Worm (Caenorhabditis elegans) whole organism, L2 larva: Measurements from ENCODE around the gene F52F10.2.

ENCODE experiments used
- F13H6.1 ChIP-seq: sonication (generic microtip); optimal IDR thresholded peaks from 2 replicates; lab custom pipeline; 2016; ENCODE audit warnings: missing genetic modification characterization, missing compliant biosample characterization
- R02D3.7 ChIP-seq: fragments of 150-350 bp; optimal IDR thresholded peaks from 2 replicates; lab custom pipeline; 2014; ENCODE audit warnings: missing biosample characterization, missing genetic modification characterization
- Y55F3AM.14 ChIP-seq: fragments of 200-800 bp; sonication (Bioruptor generic); optimal IDR thresholded peaks from 2 replicates; lab custom pipeline; 2018; ENCODE audit warnings: mild to moderate bottlenecking, missing genetic modification characterization, missing compliant biosample characterization
- alr-1 ChIP-seq: fragments of 150-350 bp; optimal IDR thresholded peaks from 2 replicates; lab custom pipeline; 2014; ENCODE audit warnings: missing biosample characterization, missing genetic modification characterization
- aly-2 ChIP-seq: fragments of 150-350 bp; optimal IDR thresholded peaks from 2 replicates; lab custom pipeline; 2014; ENCODE audit warnings: missing biosample characterization, missing genetic modification characterization
- ama-1 ChIP-seq: fragments of 150-350 bp; optimal IDR thresholded peaks from 2 replicates; lab custom pipeline; 2018; ENCODE audit warnings: inconsistent platforms
- blmp-1 ChIP-seq: sonication (generic microtip); optimal IDR thresholded peaks from 2 replicates; lab custom pipeline; 2017; ENCODE audit warnings: missing genetic modification characterization, mild to moderate bottlenecking, missing compliant biosample characterization, antibody characterized with exemption, moderate library complexity; ENCODE audit not compliant: insufficient read depth
- crh-2 ChIP-seq: sonication (generic microtip); optimal IDR thresholded peaks from 2 replicates; lab custom pipeline; 2017; ENCODE audit warnings: missing biosample characterization, missing genetic modification characterization
- dmd-4 ChIP-seq: sonication (generic microtip); optimal IDR thresholded peaks from 2 replicates; lab custom pipeline; 2017; ENCODE audit warnings: missing biosample characterization, missing genetic modification characterization
- egl-27 ChIP-seq: sonication (generic microtip); optimal IDR thresholded peaks from 3 replicates; lab custom pipeline; 2017; ENCODE audit warnings: missing biosample characterization, missing genetic modification reagents, missing genetic modification characterization
- elt-3 ChIP-seq: sonication (generic microtip); optimal IDR thresholded peaks from 2 replicates; lab custom pipeline; 2017; ENCODE audit warnings: missing biosample characterization, missing genetic modification characterization
- fos-1 ChIP-seq: fragments of 150-350 bp; optimal IDR thresholded peaks from 2 replicates; lab custom pipeline; 2014; ENCODE audit warnings: missing biosample characterization, missing genetic modification characterization
- lin-11 ChIP-seq: fragments of 150-350 bp; sonication (generic microtip); optimal IDR thresholded peaks from 2 replicates; lab custom pipeline; 2014; ENCODE audit warnings: missing biosample characterization, missing genetic modification characterization, inconsistent platforms, mixed read lengths
- lin-13 ChIP-seq: fragments of 150-350 bp; optimal IDR thresholded peaks from 2 replicates; lab custom pipeline; 2014; ENCODE audit warnings: missing biosample characterization, missing genetic modification reagents, missing genetic modification characterization
- lin-39 ChIP-seq: fragments of 150-350 bp; optimal IDR thresholded peaks from 2 replicates; lab custom pipeline; 2014; ENCODE audit warnings: missing biosample characterization, missing genetic modification reagents, missing genetic modification characterization
- mab-5 ChIP-seq: fragments of 150-350 bp; optimal IDR thresholded peaks from 2 replicates; lab custom pipeline; 2014; ENCODE audit warnings: missing biosample characterization, missing genetic modification characterization
- mbf-1 ChIP-seq: sonication (generic microtip); optimal IDR thresholded peaks from 2 replicates; lab custom pipeline; 2017; ENCODE audit warnings: missing biosample characterization, missing genetic modification characterization
- mdl-1 ChIP-seq, 2 experiments: fragments of 150-350 bp in 1 of 2; sonication (generic microtip) in 1 of 2; optimal IDR thresholded peaks; 2 replicates each; lab custom pipeline; 2017; ENCODE audit warnings: missing biosample characterization in 2 of 2, missing genetic modification characterization in 2 of 2
- nhr-10 ChIP-seq: sonication (generic microtip); optimal IDR thresholded peaks from 2 replicates; lab custom pipeline; 2017; ENCODE audit warnings: missing biosample characterization, missing genetic modification characterization
- nhr-11 ChIP-seq: fragments of 150-350 bp; optimal IDR thresholded peaks from 2 replicates; lab custom pipeline; 2014; ENCODE audit warnings: missing biosample characterization, missing genetic modification characterization
- nhr-12 ChIP-seq: fragments of 150-350 bp; optimal IDR thresholded peaks from 2 replicates; lab custom pipeline; 2014; ENCODE audit warnings: missing biosample characterization, missing genetic modification characterization
- nhr-129 ChIP-seq: fragments of 150-350 bp; optimal IDR thresholded peaks from 2 replicates; lab custom pipeline; 2014; ENCODE audit warnings: missing biosample characterization, missing genetic modification characterization
- nhr-21 ChIP-seq: fragments of 150-350 bp; optimal IDR thresholded peaks from 2 replicates; lab custom pipeline; 2014; ENCODE audit warnings: missing biosample characterization, missing genetic modification characterization
- nhr-23 ChIP-seq: fragments of 150-350 bp; optimal IDR thresholded peaks from 2 replicates; lab custom pipeline; 2014; ENCODE audit warnings: missing biosample characterization, missing genetic modification reagents, missing genetic modification characterization
- nhr-237 ChIP-seq: fragments of 150-350 bp; optimal IDR thresholded peaks from 2 replicates; lab custom pipeline; 2014; ENCODE audit warnings: missing biosample characterization, missing genetic modification characterization
- nhr-25 ChIP-seq: fragments of 150-350 bp; sonication (generic microtip); optimal IDR thresholded peaks from 3 replicates; lab custom pipeline; 2014; ENCODE audit warnings: missing biosample characterization, missing genetic modification characterization
- nhr-6 ChIP-seq: fragments of 150-350 bp; optimal IDR thresholded peaks from 2 replicates; lab custom pipeline; 2014; ENCODE audit warnings: missing biosample characterization, missing genetic modification characterization
- nhr-77 ChIP-seq: fragments of 150-350 bp; optimal IDR thresholded peaks from 2 replicates; lab custom pipeline; 2014; ENCODE audit warnings: missing biosample characterization, missing genetic modification characterization
- peb-1 ChIP-seq: fragments of 150-350 bp; optimal IDR thresholded peaks from 2 replicates; lab custom pipeline; 2014; ENCODE audit warnings: missing biosample characterization, missing genetic modification characterization
- sem-4 ChIP-seq: fragments of 150-350 bp; optimal IDR thresholded peaks from 2 replicates; lab custom pipeline; 2014; ENCODE audit warnings: missing biosample characterization, missing genetic modification reagents, missing genetic modification characterization
- sma-3 ChIP-seq: sonication (generic microtip); optimal IDR thresholded peaks from 2 replicates; lab custom pipeline; 2016; ENCODE audit warnings: missing genetic modification reagents, missing genetic modification characterization, missing compliant biosample characterization
- snpc-4 ChIP-seq: fragments of 150-350 bp; optimal IDR thresholded peaks from 2 replicates; lab custom pipeline; 2014; ENCODE audit warnings: missing biosample characterization, missing genetic modification characterization
- unc-39 ChIP-seq: fragments of 150-350 bp; optimal IDR thresholded peaks from 2 replicates; lab custom pipeline; 2014; ENCODE audit warnings: missing biosample characterization, missing genetic modification characterization
- unc-55 ChIP-seq: fragments of 150-350 bp; sonication (generic microtip); optimal IDR thresholded peaks from 3 replicates; lab custom pipeline; 2014; ENCODE audit warnings: missing biosample characterization, missing genetic modification reagents, missing genetic modification characterization
- unc-62 ChIP-seq: fragments of 150-350 bp; optimal IDR thresholded peaks from 2 replicates; lab custom pipeline; 2014; ENCODE audit warnings: missing biosample characterization, missing genetic modification reagents, missing genetic modification characterization
- zag-1 ChIP-seq: fragments of 150-350 bp; optimal IDR thresholded peaks from 2 replicates; lab custom pipeline; 2014; ENCODE audit warnings: missing biosample characterization, missing genetic modification characterization
- ztf-1 ChIP-seq: fragments of 200-800 bp; sonication (Bioruptor generic); conservative IDR thresholded peaks from 2 replicates; pipeline ENCODE4 v1.3.6; 2022; ENCODE audit warnings: missing genetic modification characterization, missing compliant biosample characterization
- ztf-11 ChIP-seq: sonication (generic microtip); optimal IDR thresholded peaks from 2 replicates; lab custom pipeline; 2017; ENCODE audit warnings: missing biosample characterization, missing genetic modification characterization
- ztf-4 ChIP-seq: fragments of 150-350 bp; optimal IDR thresholded peaks from 2 replicates; lab custom pipeline; 2014; ENCODE audit warnings: missing biosample characterization, missing genetic modification characterization

Gene F52F10.2

ce11 chrV:1536979-1537378 is 11.0 kb upstream of the F52F10.2 start, which contains the start of gene K02H11.9:
K02H11.9 (minus strand) TSS chrV:1537079.
- TF ChIP-seq ztf-4: no peak

- no peak for TF ChIP-seq Y55F3AM.14
- TF ChIP-seq ama-1: no peak
- no peak for TF ChIP-seq lin-39 (tag; lab: Kevin White, UChicago)
- TF ChIP-seq nhr-12 (tag; lab: Kevin White, UChicago): no peak
- no peak for TF ChIP-seq egl-27 (tag; lab: Kevin White, UChicago)
- no peak for TF ChIP-seq unc-55
- no peak for TF ChIP-seq fos-1 (tag; lab: Kevin White, UChicago)
- TF ChIP-seq R02D3.7 (tag; lab: Kevin White, UChicago): no peak
- TF ChIP-seq peb-1: no peak
- no peak for TF ChIP-seq mdl-1 (tag; optimal IDR thresholded peaks at IDR 0.05; lab: Kevin White, UChicago)
- no peak for TF ChIP-seq zag-1 (tag; lab: Kevin White, UChicago)
- no peak for TF ChIP-seq alr-1 (tag; lab: Kevin White, UChicago)
- no peak for TF ChIP-seq aly-2 (tag; lab: Kevin White, UChicago)
- TF ChIP-seq mab-5 (tag; lab: Kevin White, UChicago): no peak
- TF ChIP-seq nhr-21 (tag; lab: Kevin White, UChicago): no peak
- no peak for TF ChIP-seq sma-3 (GFP tag; lab: Kevin White, UChicago)
- TF ChIP-seq dmd-4 (tag; lab: Kevin White, UChicago): no peak
- no peak for TF ChIP-seq F13H6.1 (tag; lab: Kevin White, UChicago)
- TF ChIP-seq, all 48 proteins: peak for 0
Observed at ce11 chrV:1538842-1539241, 9.1 kb upstream of the F52F10.2 start.

ce11 chrV:1540249-1540648 is 7.7 kb upstream of the F52F10.2 start:
- no peak for TF ChIP-seq nhr-237 (tag; lab: Kevin White, UChicago)
- TF ChIP-seq blmp-1: no peak
- TF ChIP-seq ztf-4: no peak
- TF ChIP-seq snpc-4 (tag; lab: Kevin White, UChicago): no peak
- TF ChIP-seq mab-5 (tag; lab: Kevin White, UChicago): no peak
- no peak for TF ChIP-seq egl-27 (tag; lab: Kevin White, UChicago)
- TF ChIP-seq nhr-12 (tag; lab: Kevin White, UChicago): no peak
- no peak for TF ChIP-seq ztf-1 (GFP tag; lab: Robert Waterston, UW)
- no peak for TF ChIP-seq lin-13 (GFP tag; lab: Kevin White, UChicago)
- no peak for TF ChIP-seq elt-3
- no peak for TF ChIP-seq Y55F3AM.14
- no peak for TF ChIP-seq mbf-1
- no peak for TF ChIP-seq lin-11 (tag; lab: Kevin White, UChicago)
- TF ChIP-seq F13H6.1 (tag; lab: Kevin White, UChicago): no peak
- TF ChIP-seq nhr-6 (tag; lab: Kevin White, UChicago): no peak
- no peak for TF ChIP-seq nhr-11
- no peak for TF ChIP-seq zag-1 (tag; lab: Kevin White, UChicago)
- no peak for TF ChIP-seq crh-2 (tag; lab: Kevin White, UChicago)
- TF ChIP-seq mdl-1 (tag; optimal IDR thresholded peaks at IDR 0.05; lab: Kevin White, UChicago): no peak
- TF ChIP-seq R02D3.7 (tag; lab: Kevin White, UChicago): no peak
- TF ChIP-seq, all 48 proteins: peak for 0

- TF ChIP-seq egl-27 (tag; lab: Kevin White, UChicago) (no peak), nhr-23 (tag; lab: Kevin White, UChicago) (no peak), unc-62 (GFP tag; lab: Kevin White, UChicago) (no peak), ztf-4 (no peak), fos-1 (tag; lab: Kevin White, UChicago) (peak; percentile 25), peb-1 (no peak), nhr-25 (no peak)
Observed at ce11 chrV:1541786-1542185, 6.2 kb upstream of the F52F10.2 start, which contains the start of gene oac-31. oac-31 (minus strand) TSS chrV:1541886.

ce11 chrV:1545694-1546093 is 2.2 kb upstream of the F52F10.2 start, which contains the start of gene oac-32:
oac-32 (minus strand) TSS chrV:1545783.
- TF ChIP-seq fos-1 (tag; lab: Kevin White, UChicago) (peak; percentile 58), F13H6.1 (tag; lab: Kevin White, UChicago) (no peak)

- TF ChIP-seq elt-3 (no peak), nhr-129 (tag; lab: Kevin White, UChicago) (no peak), nhr-77 (no peak), sma-3 (GFP tag; lab: Kevin White, UChicago) (no peak), dmd-4 (tag; lab: Kevin White, UChicago) (no peak), nhr-6 (tag; lab: Kevin White, UChicago) (no peak), ama-1 (no peak), nhr-21 (tag; lab: Kevin White, UChicago) (no peak), sem-4 (tag; lab: Kevin White, UChicago) (no peak), unc-39 (tag; lab: Kevin White, UChicago) (no peak), nhr-10 (tag; lab: Kevin White, UChicago) (no peak), zag-1 (tag; lab: Kevin White, UChicago) (no peak), blmp-1 (no peak), nhr-12 (tag; lab: Kevin White, UChicago) (no peak), ztf-11 (tag; lab: Kevin White, UChicago) (no peak)
Observed at ce11 chrV:1550697-1551096, 2.8 kb downstream of the F52F10.2 start.
